Worm (Caenorhabditis elegans) whole organism, L4 larva: ENCODE results near the gene C01G12.5.

Experiments used
- T20F7.1 ChIP-seq: fragments of 200-800 bp; sonication (Bioruptor generic); optimal IDR thresholded peaks from 2 replicates; lab custom pipeline; 2018; ENCODE audit warnings: mild to moderate bottlenecking, missing genetic modification characterization, missing compliant biosample characterization
- T26A8.4 ChIP-seq: fragments of 200-800 bp; sonication (Bioruptor generic); IDR thresholded peaks from 2 replicates; pipeline ENCODE4 v1.3.6; 2022; ENCODE audit warnings: missing genetic modification characterization, missing compliant biosample characterization
- Y75B8A.6 ChIP-seq: fragments of 200-800 bp; sonication (Bioruptor generic); IDR thresholded peaks from 2 replicates; pipeline ENCODE4 v1.3.6; 2022; ENCODE audit warnings: missing genetic modification reagents, missing genetic modification characterization, missing compliant biosample characterization
- aha-1 ChIP-seq: fragments of 150-350 bp; peaks from one replicate; lab custom pipeline; 2014; ENCODE audit warnings: missing biosample characterization, missing genetic modification characterization
- attf-4 ChIP-seq: sonication (generic microtip); optimal IDR thresholded peaks from 3 replicates; lab custom pipeline; 2017; ENCODE audit warnings: missing biosample characterization, missing genetic modification characterization
- ceh-32 ChIP-seq: sonication (generic microtip); optimal IDR thresholded peaks from 2 replicates; lab custom pipeline; 2016; ENCODE audit warnings: mild to moderate bottlenecking, missing genetic modification characterization, missing compliant biosample characterization; ENCODE audit not compliant: poor library complexity
- ceh-82 ChIP-seq: sonication (generic microtip); optimal IDR thresholded peaks from 2 replicates; lab custom pipeline; 2017; ENCODE audit warnings: missing biosample characterization, missing genetic modification characterization
- cey-2 ChIP-seq: sonication (generic microtip); optimal IDR thresholded peaks from 3 replicates; lab custom pipeline; 2017; ENCODE audit warnings: missing genetic modification characterization, mild to moderate bottlenecking, missing compliant biosample characterization, antibody characterized with exemption, borderline replicate concordance; ENCODE audit not compliant: insufficient read depth
- dpl-1 ChIP-seq: fragments of 150-350 bp; optimal IDR thresholded peaks from 2 replicates; lab custom pipeline; 2014; ENCODE audit warnings: missing biosample characterization, missing genetic modification reagents, missing genetic modification characterization
- dve-1 ChIP-seq: sonication (generic microtip); optimal IDR thresholded peaks from 2 replicates; lab custom pipeline; 2017; ENCODE audit warnings: antibody characterized with exemption, mild to moderate bottlenecking, missing genetic modification characterization, missing compliant biosample characterization; ENCODE audit not compliant: insufficient read depth
- fkh-10 ChIP-seq: fragments of 150-350 bp; optimal IDR thresholded peaks from 2 replicates; lab custom pipeline; 2014; ENCODE audit warnings: missing biosample characterization, missing genetic modification reagents, missing genetic modification characterization
- fos-1 ChIP-seq: fragments of 150-350 bp; optimal IDR thresholded peaks from 2 replicates; lab custom pipeline; 2014; ENCODE audit warnings: missing biosample characterization, missing genetic modification characterization
- hif-1 ChIP-seq, 2 experiments: sonication (generic microtip); optimal IDR thresholded peaks; 2 replicates each; lab custom pipeline; 2016 to 2017; ENCODE audit warnings: missing compliant biosample characterization in 2 of 2, missing genetic modification characterization in 2 of 2, missing genetic modification reagents in 2 of 2, missing genotype in 2 of 2, mild to moderate bottlenecking in 1 of 2
- hlh-11 ChIP-seq: fragments of 200-800 bp; sonication (Bioruptor generic); optimal IDR thresholded peaks from 2 replicates; lab custom pipeline; 2018; ENCODE audit warnings: mild to moderate bottlenecking, missing genetic modification characterization, missing compliant biosample characterization
- hlh-30 ChIP-seq: sonication (generic microtip); optimal IDR thresholded peaks from 2 replicates; lab custom pipeline; 2017; ENCODE audit warnings: antibody characterized with exemption, mild to moderate bottlenecking, missing genetic modification characterization, missing compliant biosample characterization; ENCODE audit not compliant: insufficient read depth
- lim-7 ChIP-seq: fragments of 200-800 bp; sonication (Bioruptor generic); IDR thresholded peaks from 2 replicates; pipeline ENCODE4 v1.3.6; 2022; ENCODE audit warnings: missing genetic modification characterization, missing compliant biosample characterization
- lin-1 ChIP-seq: fragments of 200-800 bp; sonication (Bioruptor generic); IDR thresholded peaks from 2 replicates; pipeline ENCODE4 v1.3.6; 2022; ENCODE audit warnings: missing genetic modification reagents, missing genetic modification characterization, missing compliant biosample characterization
- lin-39 ChIP-seq: fragments of 150-350 bp; optimal IDR thresholded peaks from 2 replicates; lab custom pipeline; 2014; ENCODE audit warnings: missing biosample characterization, missing genetic modification reagents, missing genetic modification characterization
- lir-3 ChIP-seq: sonication (generic microtip); optimal IDR thresholded peaks from 2 replicates; lab custom pipeline; 2016; ENCODE audit warnings: mild to moderate bottlenecking, missing genetic modification characterization, missing compliant biosample characterization
- madf-5 ChIP-seq, 2 experiments: fragments of 200-800 bp; sonication (Bioruptor generic); IDR thresholded peaks; 2 replicates each; pipeline ENCODE4 v1.3.6; 2022; ENCODE audit warnings: missing compliant biosample characterization in 2 of 2, missing genetic modification characterization in 2 of 2
- madf-9 ChIP-seq: fragments of 200-800 bp; sonication (Bioruptor generic); conservative IDR thresholded peaks from 2 replicates; pipeline ENCODE4 v1.3.6; 2022; ENCODE audit warnings: missing genetic modification reagents, missing genetic modification characterization, missing compliant biosample characterization
- mep-1 ChIP-seq: fragments of 150-350 bp; sonication (generic microtip); optimal IDR thresholded peaks from 3 replicates; lab custom pipeline; 2014; ENCODE audit warnings: missing biosample characterization, missing genetic modification characterization
- mxl-2 ChIP-seq: fragments of 200-800 bp; sonication (Bioruptor generic); conservative IDR thresholded peaks from 2 replicates; pipeline ENCODE4 v1.3.6; 2022; ENCODE audit warnings: missing genetic modification reagents, missing genetic modification characterization, missing compliant biosample characterization
- mxl-3 ChIP-seq: fragments of 200-800 bp; sonication (Bioruptor generic); optimal IDR thresholded peaks from 2 replicates; lab custom pipeline; 2018; ENCODE audit warnings: mild to moderate bottlenecking, missing genetic modification characterization, missing compliant biosample characterization
- pha-4 ChIP-seq, 2 experiments: fragments of 150-350 bp in 1 of 2; fragments of 200-800 bp in 1 of 2; sonication (Bioruptor generic) in 1 of 2; IDR thresholded peaks in 1 of 2; optimal IDR thresholded peaks in 1 of 2; 2 replicates each; pipeline versions ENCODE4 v1.3.6 to Lab custom; 2014 to 2022; ENCODE audit warnings: missing genetic modification characterization in 2 of 2, missing genetic modification reagents in 2 of 2, missing biosample characterization in 1 of 2, missing compliant biosample characterization in 1 of 2
- php-3 ChIP-seq: fragments of 200-800 bp; sonication (Bioruptor generic); IDR thresholded peaks from 2 replicates; pipeline ENCODE4 v1.3.6; 2022; ENCODE audit warnings: missing genetic modification reagents, missing genetic modification characterization, missing compliant biosample characterization
- pqm-1 ChIP-seq: sonication (generic microtip); optimal IDR thresholded peaks from 2 replicates; lab custom pipeline; 2017; ENCODE audit warnings: missing biosample characterization, missing genetic modification characterization
- sdz-12 ChIP-seq: fragments of 200-800 bp; sonication (Bioruptor generic); optimal IDR thresholded peaks from 2 replicates; lab custom pipeline; 2018; ENCODE audit warnings: mild to moderate bottlenecking, missing genetic modification characterization, missing compliant biosample characterization
- set-16 ChIP-seq: fragments of 200-800 bp; sonication (Bioruptor generic); IDR thresholded peaks from 2 replicates; pipeline ENCODE4 v1.3.6; 2022; ENCODE audit warnings: missing genetic modification reagents, missing genetic modification characterization, missing compliant biosample characterization
- tag-97 ChIP-seq: fragments of 200-800 bp; sonication (Bioruptor generic); IDR thresholded peaks from 2 replicates; pipeline ENCODE4 v1.3.6; 2022; ENCODE audit warnings: missing genetic modification characterization, missing compliant biosample characterization
- unc-130 ChIP-seq: sonication (generic microtip); optimal IDR thresholded peaks from 2 replicates; lab custom pipeline; 2016; ENCODE audit warnings: missing genetic modification reagents, missing genetic modification characterization, missing compliant biosample characterization
- unc-39 ChIP-seq: sonication (generic microtip); optimal IDR thresholded peaks from 2 replicates; lab custom pipeline; 2017; ENCODE audit warnings: missing biosample characterization, missing genetic modification characterization
- unc-62 ChIP-seq, 3 experiments: fragments of 150-350 bp in 1 of 3; sonication (generic microtip); optimal IDR thresholded peaks in 2 of 3; peaks in 1 of 3; 1 replicate in 1 of 3; 2 replicates in 2 of 3; lab custom pipeline; 2014 to 2017; ENCODE audit warnings: missing biosample characterization in 3 of 3, missing genetic modification characterization in 3 of 3, missing genetic modification reagents in 3 of 3, missing genotype in 1 of 3
- vab-7 ChIP-seq: fragments of 200-800 bp; sonication (Bioruptor generic); IDR thresholded peaks from 2 replicates; pipeline ENCODE4 v1.3.6; 2022; ENCODE audit warnings: missing genetic modification reagents, missing genetic modification characterization, missing compliant biosample characterization
- zfp-2 ChIP-seq: sonication (generic microtip); optimal IDR thresholded peaks from 2 replicates; lab custom pipeline; 2016; ENCODE audit warnings: mild to moderate bottlenecking, missing genetic modification characterization, missing compliant biosample characterization
- zip-11 ChIP-seq: fragments of 200-800 bp; sonication (Bioruptor generic); IDR thresholded peaks from 2 replicates; pipeline ENCODE4 v1.3.6; 2022; ENCODE audit warnings: missing genetic modification characterization, missing compliant biosample characterization
- ztf-7 ChIP-seq: fragments of 150-350 bp; optimal IDR thresholded peaks from 2 replicates; lab custom pipeline; 2014; ENCODE audit warnings: missing biosample characterization, missing genetic modification characterization

C01G12.5 gene

ce11 chrII:14635179-14635578, 47.9 kb upstream of the C01G12.5 start (continued):
- TF ChIP-seq sdz-12 (GFP tag; lab: Kevin White, UChicago) (peak; percentile 19), pha-4 (GFP tag; IDR thresholded peaks at IDR 0.05; lab: Robert Waterston, UW) (no peak), pha-4 (tag; optimal IDR thresholded peaks at IDR 0.05; lab: Kevin White, UChicago) (no peak), madf-5 (GFP tag; IDR thresholded peaks at IDR 0.05; lab: Robert Waterston, UW) (peak; percentile 43 to 55; a peak in 1 of 4 replicates), unc-130 (GFP tag; lab: Kevin White, UChicago) (no peak), fos-1 (tag; lab: Kevin White, UChicago) (no peak), zip-11 (GFP tag; lab: Robert Waterston, UW) (no peak), madf-9 (GFP tag; lab: Robert Waterston, UW) (no peak; the same call in 1 of the 2 replicates), unc-39 (no peak), lir-3 (tag; lab: Kevin White, UChicago) (no peak), pqm-1 (tag; lab: Kevin White, UChicago) (no peak), lim-7 (peak; percentile 76), ztf-7 (tag; lab: Kevin White, UChicago) (no peak), ceh-82 (tag; lab: Kevin White, UChicago) (no peak), zfp-2 (no peak), dpl-1 (GFP tag; lab: Kevin White, UChicago) (no peak), dve-1 (tag; lab: Kevin White, UChicago) (no peak), hif-1 (tag; optimal IDR thresholded peaks at IDR 0.05; lab: Kevin White, UChicago) (no peak), mxl-3 (peak; percentile 10), Y75B8A.6 (peak; percentile 61; the same call in 1 of the 2 replicates), T26A8.4 (GFP tag; lab: Robert Waterston, UW) (peak; percentile 59), mep-1 (tag; lab: Kevin White, UChicago) (no peak), lin-1 (no peak), vab-7 (GFP tag; lab: Robert Waterston, UW) (peak; percentile 71), lin-39 (no peak)
- TF ChIP-seq, all 104 proteins: peak for 33

DNA sequence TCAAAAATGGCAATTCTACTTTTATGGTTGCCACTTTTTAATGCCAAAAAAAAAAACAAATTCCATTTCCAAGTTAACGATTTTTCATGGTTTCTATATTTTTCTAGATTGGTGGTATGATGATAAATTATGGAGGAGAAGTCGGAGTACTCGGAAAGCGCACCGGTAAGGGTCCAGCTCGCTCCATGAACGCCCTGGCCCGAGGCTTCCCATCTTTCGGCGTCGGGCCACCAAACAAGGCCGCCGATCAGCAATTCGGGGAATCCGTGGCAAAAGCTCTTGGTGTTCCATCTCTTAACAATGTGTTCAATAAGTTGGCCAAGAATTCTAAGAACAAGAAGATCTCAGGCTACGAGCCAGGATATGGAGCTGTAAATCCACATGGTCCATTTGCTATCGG, 46.7 kb upstream of the C01G12.5 start:
- TF ChIP-seq aha-1 (tag; lab: Kevin White, UChicago) = peak; percentile 61
- TF ChIP-seq attf-4 (tag; lab: Kevin White, UChicago) = no peak
- peak; percentile 63 for TF ChIP-seq set-16 (GFP tag; lab: Robert Waterston, UW)

DNA sequence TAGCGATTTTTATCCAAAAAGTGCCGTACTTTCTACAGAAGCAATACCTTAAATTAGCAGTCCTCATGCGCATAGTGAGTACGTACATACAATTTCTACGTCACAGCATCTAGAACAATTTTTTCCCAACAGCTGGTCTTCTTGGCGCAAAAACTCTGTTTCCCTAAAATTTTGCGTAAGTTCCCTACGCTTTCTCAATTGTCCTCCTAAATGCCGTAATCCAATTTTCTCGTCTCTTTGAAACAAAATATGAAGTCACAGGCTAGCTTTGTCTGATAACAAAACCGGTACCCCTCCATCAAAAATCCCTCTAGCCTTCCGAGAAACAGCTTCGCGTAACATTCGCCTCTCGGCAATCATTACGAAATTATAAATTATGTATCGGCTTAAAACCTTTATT, 45.5 kb upstream of the C01G12.5 start, which contains the start of gene C38C6.3:
Gene C38C6.3 (plus strand): TSS at position 301 of the 400 bp plus-strand sequence.
- TF ChIP-seq unc-62 (GFP tag; optimal IDR thresholded peaks at IDR 0.05 in 1 of 2; lab: Kevin White, UChicago) (peak in 1 of 2 experiments; percentile 45), unc-62 (tag; optimal IDR thresholded peaks at IDR 0.05; lab: Kevin White, UChicago) (no peak), tag-97 (GFP tag; lab: Robert Waterston, UW) (no peak)

ce11 chrII:14627330-14627729, 40.0 kb upstream of the C01G12.5 start, which contains the start of gene tag-297:
Gene tag-297 (plus strand): TSS chrII:14627630.
- TF ChIP-seq mep-1 (tag; lab: Kevin White, UChicago) (no peak), cey-2 (no peak)
- TF ChIP-seq, all 104 proteins: peak for 0

- TF ChIP-seq php-3 (GFP tag; lab: Robert Waterston, UW) = no peak
- TF ChIP-seq T20F7.1 (GFP tag; lab: Kevin White, UChicago) = no peak
- no peak for TF ChIP-seq hlh-30 (tag; lab: Kevin White, UChicago)
- TF ChIP-seq mxl-2 = no peak
- no peak for TF ChIP-seq ztf-7 (tag; lab: Kevin White, UChicago)
- TF ChIP-seq ceh-32 = no peak
- TF ChIP-seq hlh-11 (tag; lab: Kevin White, UChicago) = peak; percentile 4
- no peak for TF ChIP-seq fkh-10 (GFP tag; lab: Kevin White, UChicago)
Observed at ce11 chrII:14626883-14627282, 39.6 kb upstream of the C01G12.5 start.
